Worm (Caenorhabditis elegans) whole organism, L3 larva: ENCODE data around the gene ZK783.7.
A peak's percentile ranks its signal among the peaks of the same experiment; 100 is the strongest.

Experiments used
- R02D3.7 ChIP-seq: fragments of 150-350 bp; optimal IDR thresholded peaks from 2 replicates; lab custom pipeline; 2014; ENCODE audit warnings: missing biosample characterization, missing genetic modification characterization
- ZK546.5 ChIP-seq: sonication (generic microtip); optimal IDR thresholded peaks from 2 replicates; lab custom pipeline; 2017; ENCODE audit warnings: missing biosample characterization, missing genetic modification characterization
- ama-1 ChIP-seq: fragments of 150-350 bp; optimal IDR thresholded peaks from 2 replicates; lab custom pipeline; 2018
- ceh-16 ChIP-seq: sonication (generic microtip); optimal IDR thresholded peaks from 2 replicates; lab custom pipeline; 2017; ENCODE audit warnings: missing biosample characterization, missing genetic modification characterization
- ceh-28 ChIP-seq: fragments of 150-350 bp; optimal IDR thresholded peaks from 2 replicates; lab custom pipeline; 2014; ENCODE audit warnings: missing biosample characterization, missing genetic modification reagents, missing genetic modification characterization
- ceh-82 ChIP-seq: fragments of 150-350 bp; optimal IDR thresholded peaks from 2 replicates; lab custom pipeline; 2014; ENCODE audit warnings: missing biosample characterization, missing genetic modification characterization
- ceh-9 ChIP-seq: sonication (generic microtip); optimal IDR thresholded peaks from 2 replicates; lab custom pipeline; 2018; ENCODE audit warnings: missing biosample characterization, missing genetic modification characterization
- daf-12 ChIP-seq: fragments of 150-350 bp; optimal IDR thresholded peaks from 2 replicates; lab custom pipeline; 2014; ENCODE audit warnings: missing biosample characterization, missing genetic modification reagents, missing genetic modification characterization
- egl-27 ChIP-seq: sonication (generic microtip); optimal IDR thresholded peaks from 4 replicates; lab custom pipeline; 2017; ENCODE audit warnings: missing biosample characterization, missing genetic modification reagents, missing genetic modification characterization
- egl-5 ChIP-seq: fragments of 150-350 bp; optimal IDR thresholded peaks from 2 replicates; lab custom pipeline; 2017; ENCODE audit warnings: missing biosample characterization, missing genetic modification reagents, missing genetic modification characterization, inconsistent platforms
- elt-1 ChIP-seq: fragments of 150-350 bp; optimal IDR thresholded peaks from 2 replicates; lab custom pipeline; 2014; ENCODE audit warnings: missing biosample characterization, missing genetic modification characterization
- elt-2 ChIP-seq: sonication (generic microtip); optimal IDR thresholded peaks from 2 replicates; lab custom pipeline; 2016; ENCODE audit warnings: missing genetic modification reagents, mild to moderate bottlenecking, missing genetic modification characterization, missing compliant biosample characterization
- elt-3 ChIP-seq, 3 experiments: fragments of 150-350 bp in 1 of 3; sonication (generic microtip) in 2 of 3; optimal IDR thresholded peaks; 2 replicates in 2 of 3; 4 replicates in 1 of 3; lab custom pipeline; 2014 to 2017; ENCODE audit warnings: missing biosample characterization in 3 of 3, missing genetic modification characterization in 3 of 3
- eor-1 ChIP-seq, 2 experiments: fragments of 150-350 bp; optimal IDR thresholded peaks; 2 replicates each; lab custom pipeline; 2014 to 2018; ENCODE audit warnings: missing biosample characterization in 2 of 2, missing genetic modification characterization in 2 of 2
- fkh-10 ChIP-seq: sonication (generic microtip); optimal IDR thresholded peaks from 2 replicates; lab custom pipeline; 2017; ENCODE audit warnings: missing biosample characterization, missing genetic modification reagents, missing genetic modification characterization
- fkh-2 ChIP-seq: fragments of 150-350 bp; optimal IDR thresholded peaks from 2 replicates; lab custom pipeline; 2014; ENCODE audit warnings: missing biosample characterization, missing genetic modification reagents, missing genetic modification characterization
- fos-1 ChIP-seq: fragments of 150-350 bp; optimal IDR thresholded peaks from 2 replicates; lab custom pipeline; 2014; ENCODE audit warnings: missing biosample characterization, missing genetic modification characterization
- hmg-11 ChIP-seq: sonication (generic microtip); optimal IDR thresholded peaks from 2 replicates; lab custom pipeline; 2016; ENCODE audit warnings: missing genetic modification characterization, missing compliant biosample characterization
- lin-15B ChIP-seq: fragments of 150-350 bp; optimal IDR thresholded peaks from 2 replicates; lab custom pipeline; 2014; ENCODE audit warnings: missing biosample characterization, missing genetic modification characterization
- lin-39 ChIP-seq: fragments of 150-350 bp; optimal IDR thresholded peaks from 2 replicates; lab custom pipeline; 2018; ENCODE audit warnings: missing biosample characterization, missing genetic modification reagents, missing genetic modification characterization
- lsy-12 ChIP-seq: sonication (generic microtip); optimal IDR thresholded peaks from 2 replicates; lab custom pipeline; 2016; ENCODE audit warnings: mild to moderate bottlenecking, missing genetic modification characterization, missing compliant biosample characterization
- mdl-1 ChIP-seq: fragments of 150-350 bp; optimal IDR thresholded peaks from 2 replicates; lab custom pipeline; 2014; ENCODE audit warnings: missing biosample characterization, missing genetic modification characterization
- mml-1 ChIP-seq: fragments of 150-350 bp; sonication (generic microtip); optimal IDR thresholded peaks from 3 replicates; lab custom pipeline; 2014; ENCODE audit warnings: missing biosample characterization, missing genetic modification characterization
- nfya-1 ChIP-seq: sonication (generic microtip); optimal IDR thresholded peaks from 2 replicates; lab custom pipeline; 2017; ENCODE audit warnings: missing genetic modification characterization, mild to moderate bottlenecking, missing compliant biosample characterization, antibody characterized with exemption, moderate library complexity; ENCODE audit not compliant: insufficient read depth
- nhr-11 ChIP-seq: fragments of 150-350 bp; optimal IDR thresholded peaks from 2 replicates; lab custom pipeline; 2014; ENCODE audit warnings: missing biosample characterization, missing genetic modification characterization
- nhr-12 ChIP-seq: fragments of 150-350 bp; optimal IDR thresholded peaks from 2 replicates; lab custom pipeline; 2014; ENCODE audit warnings: missing biosample characterization, missing genetic modification characterization
- nhr-237 ChIP-seq: fragments of 150-350 bp; optimal IDR thresholded peaks from 2 replicates; lab custom pipeline; 2014; ENCODE audit warnings: missing biosample characterization, missing genetic modification characterization
- nhr-25 ChIP-seq: sonication (generic microtip); optimal IDR thresholded peaks from 2 replicates; lab custom pipeline; 2017; ENCODE audit warnings: missing biosample characterization, missing genetic modification characterization
- nhr-28 ChIP-seq: fragments of 150-350 bp; optimal IDR thresholded peaks from 2 replicates; lab custom pipeline; 2014; ENCODE audit warnings: missing biosample characterization, missing genetic modification characterization
- nhr-43 ChIP-seq: sonication (generic microtip); optimal IDR thresholded peaks from 2 replicates; lab custom pipeline; 2016; ENCODE audit warnings: mild to moderate bottlenecking, missing genetic modification characterization, missing compliant biosample characterization; ENCODE audit not compliant: poor library complexity, severe bottlenecking
- nhr-67 ChIP-seq: fragments of 150-350 bp; optimal IDR thresholded peaks from 2 replicates; lab custom pipeline; 2014; ENCODE audit warnings: missing biosample characterization, missing genetic modification characterization
- nhr-76 ChIP-seq: fragments of 150-350 bp; sonication (generic microtip); optimal IDR thresholded peaks from 5 replicates; lab custom pipeline; 2014; ENCODE audit warnings: missing biosample characterization, missing genetic modification characterization
- nhr-77 ChIP-seq: fragments of 150-350 bp; optimal IDR thresholded peaks from 2 replicates; lab custom pipeline; 2014; ENCODE audit warnings: missing biosample characterization, missing genetic modification characterization
- pha-4 ChIP-seq: fragments of 150-350 bp; optimal IDR thresholded peaks from 2 replicates; lab custom pipeline; 2014; ENCODE audit warnings: missing biosample characterization, missing genetic modification reagents, missing genetic modification characterization
- pqm-1 ChIP-seq: fragments of 150-350 bp; optimal IDR thresholded peaks from 2 replicates; lab custom pipeline; 2017; ENCODE audit warnings: missing biosample characterization, missing genetic modification characterization, inconsistent platforms
- sea-2 ChIP-seq: fragments of 150-350 bp; sonication (generic microtip); optimal IDR thresholded peaks from 4 replicates; lab custom pipeline; 2014; ENCODE audit warnings: missing biosample characterization, missing genetic modification reagents, missing genetic modification characterization
- skn-1 ChIP-seq: fragments of 150-350 bp; optimal IDR thresholded peaks from 2 replicates; lab custom pipeline; 2014; ENCODE audit warnings: missing biosample characterization, missing genetic modification characterization
- snpc-4 ChIP-seq: fragments of 150-350 bp; optimal IDR thresholded peaks from 2 replicates; lab custom pipeline; 2014; ENCODE audit warnings: missing biosample characterization, missing genetic modification characterization
- tbx-2 ChIP-seq: sonication (generic microtip); optimal IDR thresholded peaks from 2 replicates; lab custom pipeline; 2016; ENCODE audit warnings: mild to moderate bottlenecking, missing genetic modification characterization, missing compliant biosample characterization
- unc-39 ChIP-seq: sonication (generic microtip); optimal IDR thresholded peaks from 4 replicates; lab custom pipeline; 2017; ENCODE audit warnings: missing biosample characterization, missing genetic modification characterization
- unc-62 ChIP-seq: fragments of 150-350 bp; sonication (generic microtip); optimal IDR thresholded peaks from 4 replicates; lab custom pipeline; 2014; ENCODE audit warnings: missing biosample characterization, missing genetic modification reagents, missing genetic modification characterization
- zag-1 ChIP-seq: fragments of 150-350 bp; optimal IDR thresholded peaks from 2 replicates; lab custom pipeline; 2014; ENCODE audit warnings: missing biosample characterization, missing genetic modification characterization
- ztf-11 ChIP-seq: fragments of 150-350 bp; optimal IDR thresholded peaks from 2 replicates; lab custom pipeline; 2014; ENCODE audit warnings: missing biosample characterization, missing genetic modification characterization
- ztf-4 ChIP-seq: fragments of 150-350 bp; optimal IDR thresholded peaks from 2 replicates; lab custom pipeline; 2014; ENCODE audit warnings: missing biosample characterization, missing genetic modification characterization

Gene ZK783.7

ce11 chrIII:7648841-7649240 lies 7.7 kb upstream of the ZK783.7 start:
- TF ChIP-seq unc-62 (no peak), fkh-2 (tag; lab: Kevin White, UChicago) (no peak), ZK546.5 (tag; lab: Kevin White, UChicago) (no peak), skn-1 (tag; lab: Kevin White, UChicago) (no peak), nhr-25 (tag; lab: Kevin White, UChicago) (no peak)

DNA sequence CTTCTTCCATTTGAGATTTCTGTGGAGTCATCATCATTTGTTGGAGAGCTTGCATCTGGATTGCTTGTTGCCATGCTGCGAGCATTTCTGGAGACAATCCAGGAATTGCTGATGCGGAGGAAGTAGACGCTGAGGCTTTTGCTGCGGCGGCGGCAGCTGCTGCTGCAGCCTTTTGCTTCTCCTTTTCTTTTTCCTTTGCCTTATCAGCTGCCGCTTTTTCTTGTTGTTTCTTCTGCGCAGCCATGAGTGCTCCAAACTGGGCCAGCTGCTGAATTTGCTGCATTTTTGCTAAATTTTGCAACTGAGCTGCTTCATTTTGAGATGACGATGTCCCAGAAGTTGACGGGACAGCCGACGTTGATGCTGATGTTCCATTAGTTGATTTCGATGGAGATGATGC lies 1.0 kb upstream of the ZK783.7 start:
- TF ChIP-seq nhr-237 (tag; lab: Kevin White, UChicago) (no peak), nhr-43 (tag; lab: Kevin White, UChicago) (no peak), unc-62 (no peak)

- TF ChIP-seq nhr-77 (tag; lab: Kevin White, UChicago) = no peak
- no peak for TF ChIP-seq egl-27 (tag; lab: Kevin White, UChicago)
- no peak for TF ChIP-seq fos-1 (tag; lab: Kevin White, UChicago)
- TF ChIP-seq pha-4 = no peak
- TF ChIP-seq fkh-2 (tag; lab: Kevin White, UChicago) = no peak
- TF ChIP-seq egl-5 (tag; lab: Kevin White, UChicago) = no peak
- no peak for TF ChIP-seq ztf-4 (tag; lab: Kevin White, UChicago)
- no peak for TF ChIP-seq ztf-11 (tag; lab: Kevin White, UChicago)
Measured at ce11 chrIII:7655932-7656331, 587 bp upstream of the ZK783.7 start, which contains the start of gene baz-2. baz-2 (minus strand) TSS chrIII:7656032.

DNA sequence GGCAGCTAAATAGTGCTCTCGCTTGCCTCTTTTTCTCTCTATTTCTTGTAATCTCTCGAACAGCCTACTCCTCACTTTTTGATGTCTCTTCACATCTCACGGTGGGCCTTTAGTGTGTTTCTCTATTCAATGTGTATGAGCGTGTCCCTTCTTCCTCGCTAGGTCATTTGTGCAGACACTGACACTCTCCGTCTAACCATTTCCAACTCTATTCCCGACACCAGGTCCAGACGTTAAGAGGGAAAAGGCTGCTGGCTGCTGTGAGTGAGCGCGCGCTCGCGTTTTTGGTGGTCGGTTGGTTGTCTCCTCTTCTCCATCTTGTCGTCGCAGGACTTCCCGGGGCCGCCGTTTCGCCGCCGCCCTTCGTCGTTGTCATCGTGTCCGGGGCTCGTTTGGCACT lies 2.9 kb downstream of the ZK783.7 start:
- no peak for TF ChIP-seq nhr-25 (tag; lab: Kevin White, UChicago)
- no peak for TF ChIP-seq elt-3 (tag; optimal IDR thresholded peaks at IDR 0.05; lab: Kevin White, UChicago)
- no peak for TF ChIP-seq ceh-9 (tag; lab: Kevin White, UChicago)
- no peak for TF ChIP-seq ama-1 (lab: Kevin White, UChicago)
- no peak for TF ChIP-seq mml-1
- no peak for TF ChIP-seq pqm-1
- no peak for TF ChIP-seq eor-1 (tag; optimal IDR thresholded peaks at IDR 0.05; lab: Kevin White, UChicago)
- no peak for TF ChIP-seq ceh-28 (tag; lab: Kevin White, UChicago)
- TF ChIP-seq snpc-4 = peak; percentile 69
- peak; percentile 19 for TF ChIP-seq lin-15B (tag; lab: Kevin White, UChicago)
- TF ChIP-seq nfya-1 (tag; lab: Kevin White, UChicago) = peak; percentile 71
- no peak for TF ChIP-seq nhr-237 (tag; lab: Kevin White, UChicago)
- no peak for TF ChIP-seq elt-2
- no peak for TF ChIP-seq R02D3.7 (tag; lab: Kevin White, UChicago)
- no peak for TF ChIP-seq egl-27 (tag; lab: Kevin White, UChicago)
- TF ChIP-seq nhr-43 (tag; lab: Kevin White, UChicago) = no peak
- TF ChIP-seq egl-5 (tag; lab: Kevin White, UChicago) = peak; percentile 53
- no peak for TF ChIP-seq tbx-2 (tag; lab: Kevin White, UChicago)
- TF ChIP-seq nhr-28 (tag; lab: Kevin White, UChicago) = no peak
- TF ChIP-seq ztf-11 (tag; lab: Kevin White, UChicago) = no peak
- TF ChIP-seq daf-12 = no peak
- no peak for TF ChIP-seq nhr-67
- no peak for TF ChIP-seq fkh-10 (GFP tag; lab: Kevin White, UChicago)
- no peak for TF ChIP-seq zag-1
- no peak for TF ChIP-seq mdl-1 (tag; lab: Kevin White, UChicago)
- TF ChIP-seq ztf-4 (tag; lab: Kevin White, UChicago) = no peak
- no peak for TF ChIP-seq sea-2 (GFP tag; lab: Kevin White, UChicago)
- TF ChIP-seq nhr-76 = no peak
- TF ChIP-seq unc-39 (tag; lab: Kevin White, UChicago) = no peak
- no peak for TF ChIP-seq lsy-12 (tag; lab: Kevin White, UChicago)
- TF ChIP-seq unc-62 = peak; percentile 15
- no peak for TF ChIP-seq skn-1 (tag; lab: Kevin White, UChicago)
- TF ChIP-seq nhr-77 (tag; lab: Kevin White, UChicago) = no peak
- TF ChIP-seq ceh-16 (tag; lab: Kevin White, UChicago) = no peak
- TF ChIP-seq nhr-12 = no peak
- peak; percentile 92 for TF ChIP-seq lin-39
- TF ChIP-seq hmg-11 (tag; lab: Kevin White, UChicago) = peak; percentile 69
- no peak for TF ChIP-seq elt-1
- TF ChIP-seq ceh-82 = no peak
- no peak for TF ChIP-seq nhr-11 (tag; lab: Kevin White, UChicago)
